Fruit fly (Drosophila melanogaster): ENCODE data around the gene GstT3.

Gene GstT3

dm6 chrX:20510540-20510939 is 43.3 kb downstream of the GstT3 start, which contains the start of gene RhoGAP19D (continued):
- TF ChIP-seq Optix (GFP tag; IDR thresholded peaks at IDR 0.05) (0 out of 3 replicates have a peak, but pooled peaks have one; percentile 53), CTCF (GFP tag; optimal IDR thresholded peaks at IDR 0.05) (peak; percentile 30), PHDP (tag; optimal IDR thresholded peaks at IDR 0.05) (peak; percentile 5), MBD-R2 (GFP tag; IDR thresholded peaks at IDR 0.05) (peak; percentile 73), slp2 (GFP tag; optimal IDR thresholded peaks at IDR 0.05) (peak; percentile 20), CG6791 (GFP tag; IDR thresholded peaks at IDR 0.05; ENCODE audit: partially characterized antibody) (peak; percentile 98), repo (GFP tag; optimal IDR thresholded peaks at IDR 0.05) (peak; percentile 47), stwl (tag; optimal IDR thresholded peaks at IDR 0.05) (peak; percentile 90), oc (tag; optimal IDR thresholded peaks at IDR 0.05) (no peak), sob (GFP tag; IDR thresholded peaks at IDR 0.05) (peak; percentile 87), slou (GFP tag; optimal IDR thresholded peaks at IDR 0.05) (peak; percentile 19), Gug (GFP tag; IDR thresholded peaks at IDR 0.05) (peak; percentile 79; the same call in 2 of the 4 replicates), CG4730 (GFP tag; IDR thresholded peaks at IDR 0.05) (no peak), twi (tag; optimal IDR thresholded peaks at IDR 0.05) (peak; percentile 6), Ets65A (GFP tag) (peak; percentile 91), CG11696 (GFP tag; IDR thresholded peaks at IDR 0.05) (no peak), CG8359 (GFP tag; optimal IDR thresholded peaks at IDR 0.05; ENCODE audit: borderline replicate concordance) (no peak), CG43689 (GFP tag; IDR thresholded peaks at IDR 0.05) (no peak), cwo (GFP tag; optimal IDR thresholded peaks at IDR 0.05) (no peak), Antp (GFP tag; optimal IDR thresholded peaks at IDR 0.05) (peak; percentile 79), Sry-β (GFP tag; optimal IDR thresholded peaks at IDR 0.05) (no peak), CG13296 (GFP tag; optimal IDR thresholded peaks at IDR 0.05) (no peak), Tbp (GFP tag; optimal IDR thresholded peaks at IDR 0.05) (no peak), zfh1 (GFP tag; IDR thresholded peaks at IDR 0.05) (peak; percentile 58; the same call in 2 of the 3 replicates), Lim3 (GFP tag; IDR thresholded peaks at IDR 0.05) (no peak), gcm2 (GFP tag; optimal IDR thresholded peaks at IDR 0.05) (no peak), C15 (GFP tag; IDR thresholded peaks at IDR 0.05) (no peak), CG4854 (GFP tag; optimal IDR thresholded peaks at IDR 0.05) (peak; percentile 40), ftz-f1 (GFP tag; optimal IDR thresholded peaks at IDR 0.05) (peak; percentile 16), CG18476 (GFP tag; optimal IDR thresholded peaks at IDR 0.05) (no peak), pb (GFP tag; optimal IDR thresholded peaks at IDR 0.05) (no peak), Deaf1 (tag; optimal IDR thresholded peaks at IDR 0.05) (peak; percentile 7), CG14860 (GFP tag; IDR thresholded peaks at IDR 0.05; ENCODE audit: partially characterized antibody) (peak; percentile 83), mirr (GFP tag; optimal IDR thresholded peaks at IDR 0.05) (peak; percentile 49), vvl (GFP tag; IDR thresholded peaks at IDR 0.05) (peak; percentile 78), hb (GFP tag; IDR thresholded peaks at IDR 0.05; ENCODE audit: partially characterized antibody) (peak; percentile 93), Sry-δ (GFP tag; optimal IDR thresholded peaks at IDR 0.05) (peak; percentile 97), nerfin-1 (tag; optimal IDR thresholded peaks at IDR 0.05) (no peak), Hmr (GFP tag; optimal IDR thresholded peaks at IDR 0.05) (peak; percentile 81), CG16813 (GFP tag; IDR thresholded peaks at IDR 0.05; ENCODE audit: partially characterized antibody) (peak; percentile 96), peb (GFP tag; IDR thresholded peaks at IDR 0.05) (no peak), CoRest (tag; optimal IDR thresholded peaks at IDR 0.05) (peak; percentile 28), Aef1 (GFP tag; IDR thresholded peaks at IDR 0.05) (peak; percentile 48; the same call in 2 of the 3 replicates), CG17912 (GFP tag; optimal IDR thresholded peaks at IDR 0.05) (no peak), CG4328 (GFP tag; optimal IDR thresholded peaks at IDR 0.05) (no peak), CG3163 (GFP tag; optimal IDR thresholded peaks at IDR 0.05) (peak; percentile 38), CG13775 (GFP tag; optimal IDR thresholded peaks at IDR 0.05) (no peak), Hr51 (GFP tag; optimal IDR thresholded peaks at IDR 0.05) (peak in 1 of 2 experiments; percentile 69), crp (GFP tag; optimal IDR thresholded peaks at IDR 0.05) (no peak), CG31441 (GFP tag; IDR thresholded peaks at IDR 0.05) (no peak), CG10959 (GFP tag; IDR thresholded peaks at IDR 0.05) (peak; percentile 14; the same call in 1 of the 2 replicates)

Measured in whole organism, embryonic.